Fruit fly (Drosophila melanogaster): ENCODE results near the gene tara.

The tara gene

DNA sequence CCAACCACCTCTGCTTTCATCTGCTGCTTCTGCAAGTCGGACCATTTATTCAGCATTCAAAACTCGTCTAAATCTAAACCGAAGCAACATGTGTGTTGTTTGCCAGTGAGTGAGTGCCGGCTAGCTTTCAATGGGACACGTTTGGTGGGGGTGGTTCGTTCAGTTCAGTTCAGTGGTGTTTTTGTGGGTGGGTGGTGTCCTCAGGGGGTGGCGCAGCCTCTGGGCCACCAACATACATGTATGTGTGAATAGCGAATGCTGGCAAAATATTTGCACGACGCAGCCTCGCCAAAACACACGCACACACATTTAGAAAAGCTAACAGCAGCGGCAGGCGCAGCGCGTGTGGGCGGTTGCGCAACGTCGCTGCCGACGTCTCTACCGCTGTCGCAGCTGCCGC, 13.9 kb downstream of the tara start (continued):
- TF ChIP-seq CG17186 (GFP tag; optimal IDR thresholded peaks at IDR 0.05) (no peak), CG17568 (GFP tag; optimal IDR thresholded peaks at IDR 0.05) (no peak), HLHmδ (GFP tag; optimal IDR thresholded peaks at IDR 0.05) (no peak), az2 (GFP tag; optimal IDR thresholded peaks at IDR 0.05) (no peak), CG11504 (tag; optimal IDR thresholded peaks at IDR 0.05) (peak; percentile 25), cg (GFP tag; optimal IDR thresholded peaks at IDR 0.05) (peak; percentile 50), vfl (GFP tag; optimal IDR thresholded peaks at IDR 0.05) (no peak), Nf-YA (GFP tag; IDR thresholded peaks at IDR 0.05) (no peak), CG2199 (GFP tag; IDR thresholded peaks at IDR 0.05) (no peak), scrt (GFP tag; optimal IDR thresholded peaks at IDR 0.05) (peak; percentile 86), CG18599 (GFP tag; optimal IDR thresholded peaks at IDR 0.05) (peak; percentile 30), fru (optimal IDR thresholded peaks at IDR 0.05) (no peak), Elba2 (GFP tag; optimal IDR thresholded peaks at IDR 0.05) (no peak), CG12942 (GFP tag; optimal IDR thresholded peaks at IDR 0.05) (no peak), pita (GFP tag; optimal IDR thresholded peaks at IDR 0.05) (no peak), Hey (tag; optimal IDR thresholded peaks at IDR 0.05) (peak; percentile 13), Max (GFP tag; optimal IDR thresholded peaks at IDR 0.05) (no peak), ewg (GFP tag; optimal IDR thresholded peaks at IDR 0.05) (peak; percentile 19), dan (GFP tag; IDR thresholded peaks at IDR 0.05) (no peak), wor (GFP tag; IDR thresholded peaks at IDR 0.05) (no peak), run (tag; optimal IDR thresholded peaks at IDR 0.05) (no peak), Pdp1 (GFP tag; optimal IDR thresholded peaks at IDR 0.05) (no peak), ranshi (GFP tag; IDR thresholded peaks at IDR 0.05) (no peak), btn (GFP tag; optimal IDR thresholded peaks at IDR 0.05) (no peak), Deaf1 (tag; optimal IDR thresholded peaks at IDR 0.05) (peak; percentile 41), CG5180 (GFP tag; optimal IDR thresholded peaks at IDR 0.05) (peak; percentile 93)

DNA sequence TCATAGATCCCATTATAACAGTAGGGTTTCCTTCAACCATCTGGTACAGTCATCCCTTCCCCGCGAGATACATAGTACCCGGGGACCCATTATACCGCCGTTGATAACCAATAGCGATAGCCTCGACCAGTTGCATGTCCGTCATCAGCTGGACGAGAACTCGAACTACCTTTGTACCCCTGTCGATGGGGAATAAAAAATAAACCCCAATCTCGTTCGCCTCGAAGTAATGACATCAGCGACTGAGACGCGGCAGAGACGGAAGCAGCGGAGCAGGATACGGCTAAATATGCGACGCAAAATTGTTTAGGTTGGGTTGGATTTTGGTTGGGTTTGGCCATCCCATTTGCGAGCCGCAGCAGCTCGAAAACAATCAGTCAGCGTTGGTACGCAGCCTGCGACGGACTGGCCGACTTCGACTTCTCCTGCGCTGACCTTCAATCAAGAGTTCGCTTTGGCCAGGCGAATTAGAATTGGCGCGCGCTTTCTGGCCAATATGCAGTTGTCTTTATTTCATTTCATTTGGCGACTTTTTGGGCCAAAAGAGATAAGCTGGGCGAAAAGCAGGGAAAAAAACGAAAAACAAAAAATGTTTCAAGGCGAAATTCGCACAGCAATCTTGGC, 15.1 kb downstream of the tara start:
- TF ChIP-seq CG13894 (tag; optimal IDR thresholded peaks at IDR 0.05) (peak; percentile 66), Six4 (GFP tag; optimal IDR thresholded peaks at IDR 0.05) (no peak), CG13624 (GFP tag; optimal IDR thresholded peaks at IDR 0.05) (peak; percentile 18), CG42726 (GFP tag; IDR thresholded peaks at IDR 0.05; ENCODE audit: partially characterized antibody) (no peak), Myb (GFP tag; optimal IDR thresholded peaks at IDR 0.05) (no peak), CG3847 (GFP tag; IDR thresholded peaks at IDR 0.05) (no peak), CG4854 (GFP tag; optimal IDR thresholded peaks at IDR 0.05) (no peak), wdn (GFP tag; IDR thresholded peaks at IDR 0.05) (no peak), MESR4 (GFP tag; optimal IDR thresholded peaks at IDR 0.05) (no peak), gt (GFP tag; IDR thresholded peaks at IDR 0.05) (no peak), Deaf1 (tag; optimal IDR thresholded peaks at IDR 0.05) (no peak), CG8290 (GFP tag; optimal IDR thresholded peaks at IDR 0.05) (no peak), CG8290 (tag; optimal IDR thresholded peaks at IDR 0.05) (peak in 1 of 2 experiments; percentile 35), ewg (GFP tag; optimal IDR thresholded peaks at IDR 0.05) (no peak), Ssrp (tag; optimal IDR thresholded peaks at IDR 0.05) (peak; percentile 29), bab2 (GFP tag; optimal IDR thresholded peaks at IDR 0.05) (peak; percentile 19), CG12299 (tag; optimal IDR thresholded peaks at IDR 0.05) (no peak), her (GFP tag; optimal IDR thresholded peaks at IDR 0.05) (no peak), NK7.1 (GFP tag; optimal IDR thresholded peaks at IDR 0.05) (no peak), Hr3 (GFP tag; optimal IDR thresholded peaks at IDR 0.05) (no peak), CG9727 (GFP tag; optimal IDR thresholded peaks at IDR 0.05) (peak; percentile 7), esg (GFP tag; conservative IDR thresholded peaks at IDR 0.05) (no peak), Gug (GFP tag; IDR thresholded peaks at IDR 0.05) (no peak), CG18476 (GFP tag; optimal IDR thresholded peaks at IDR 0.05) (no peak), Taf1 (GFP tag; IDR thresholded peaks at IDR 0.05) (no peak), vnd (GFP tag; IDR thresholded peaks at IDR 0.05; ENCODE audit: partially characterized antibody) (no peak), CG8359 (GFP tag; optimal IDR thresholded peaks at IDR 0.05; ENCODE audit: borderline replicate concordance) (no peak), CG5953 (GFP tag; IDR thresholded peaks at IDR 0.05) (no peak)
